Worm (Caenorhabditis elegans): Measurements from ENCODE around the gene R151.2.

DNA sequence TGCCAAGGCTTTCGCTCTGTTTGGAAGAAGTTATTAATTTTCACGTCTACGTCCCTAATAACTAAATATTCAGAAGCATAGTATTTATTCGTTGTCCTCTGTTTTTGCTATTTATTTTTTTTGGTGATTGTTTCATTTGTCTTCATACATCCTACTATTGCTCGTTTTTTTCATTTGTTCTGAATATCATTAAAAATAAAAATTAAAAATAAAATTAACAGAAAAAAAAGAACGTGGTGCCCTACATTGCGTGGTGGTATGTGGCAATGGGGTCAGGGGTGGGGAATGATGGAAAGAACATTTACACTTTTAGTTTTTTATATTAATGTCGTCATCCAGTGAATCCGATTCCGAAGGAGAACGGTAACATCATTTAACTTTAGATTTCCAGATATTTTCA is 31.3 kb downstream of the R151.2 start, which contains the start of gene ztf-31:
- no peak for TF ChIP-seq zip-8 (tag; optimal IDR thresholded peaks at IDR 0.05)
- no peak for TF ChIP-seq mab-5 (tag; optimal IDR thresholded peaks at IDR 0.05)
- TF ChIP-seq lin-13 (tag; optimal IDR thresholded peaks at IDR 0.05) = no peak
- no peak for TF ChIP-seq snpc-4 (tag; optimal IDR thresholded peaks at IDR 0.05)

Measured in whole organism, mixed stage, embryonic.